Fruit fly (Drosophila melanogaster): Measurements from ENCODE around the gene CG17219.

dm6 chr2L:3012780-3013179 is 16.3 kb upstream of the CG17219 start:
- TF ChIP-seq CG6276 (GFP tag; optimal IDR thresholded peaks at IDR 0.05) = peak; percentile 72
- TF ChIP-seq CG10631 (GFP tag; optimal IDR thresholded peaks at IDR 0.05) = no peak
- peak; percentile 71 for TF ChIP-seq Lpt (GFP tag; optimal IDR thresholded peaks at IDR 0.05)
- TF ChIP-seq Hr39 (GFP tag; optimal IDR thresholded peaks at IDR 0.05) = peak; percentile 48
- peak; percentile 37 for TF ChIP-seq CG6792 (GFP tag; optimal IDR thresholded peaks at IDR 0.05)
- TF ChIP-seq OdsH (GFP tag; optimal IDR thresholded peaks at IDR 0.05) = no peak
